Fruit fly (Drosophila melanogaster) whole organism, wandering third instar larva: ENCODE measurements around the gene mal.

ENCODE experiments used
- Jra ChIP-seq: sonication (Bioruptor generic); optimal IDR thresholded peaks from 2 replicates; lab custom pipeline; 2016; ENCODE audit warnings: missing biosample characterization, missing genetic modification characterization
- fru ChIP-seq: fragments of 200-800 bp; sonication (Bioruptor generic); optimal IDR thresholded peaks from 3 replicates; lab custom pipeline; 2016; ENCODE audit warnings: missing biosample characterization, mild to moderate bottlenecking, missing genetic modification characterization
- h ChIP-seq: fragments of 200-800 bp; sonication (Bioruptor generic); optimal IDR thresholded peaks from 3 replicates; lab custom pipeline; 2016; ENCODE audit warnings: missing biosample characterization, mild to moderate bottlenecking, missing genetic modification characterization
- woc ChIP-seq: sonication (Bioruptor generic); optimal IDR thresholded peaks from 2 replicates; lab custom pipeline; 2016; ENCODE audit warnings: missing biosample characterization, mild to moderate bottlenecking, missing genetic modification characterization

dm6 chrX:20391230-20391629 is 38.2 kb upstream of the mal start:
- TF ChIP-seq Jra (GFP tag; lab: Kevin White, UChicago): no peak
- TF ChIP-seq h (GFP tag; lab: Kevin White, UChicago): no peak
- no peak for TF ChIP-seq woc (GFP tag; lab: Kevin White, UChicago)
- TF ChIP-seq fru (GFP tag; lab: Kevin White, UChicago): no peak
